Fruit fly (Drosophila melanogaster) S2 (cell line): ENCODE data around the gene CG12986.

Source experiments
- CG8478 ChIP-seq: fragments of >200 bp; optimal IDR thresholded peaks from 2 replicates; lab custom pipeline; 2018
- CTCF ChIP-seq, 2 experiments: fragments of >200 bp; optimal IDR thresholded peaks; 2 replicates each; lab custom pipeline; 2018

- TF ChIP-seq CG8478 (no peak), CTCF (optimal IDR thresholded peaks at IDR 0.05; lab: Kevin White, UChicago) (no peak)
Measured at dm6 chrX:17828298-17829033, 9.0 kb upstream of the CG12986 start.
